Fruit fly (Drosophila melanogaster): ENCODE measurements around the gene Nf-YC.

Gene Nf-YC

dm6 chrX:6794190-6794589, 26.5 kb downstream of the Nf-YC start (continued):
- TF ChIP-seq dsx (GFP tag; optimal IDR thresholded peaks at IDR 0.05; ENCODE audit: poor library complexity, severe bottlenecking) = peak; percentile 21
- TF ChIP-seq Eip93F (GFP tag; optimal IDR thresholded peaks at IDR 0.05) = no peak
- TF ChIP-seq CG15336 (GFP tag; IDR thresholded peaks at IDR 0.05) = peak; percentile 86
- TF ChIP-seq CG10669 (GFP tag; optimal IDR thresholded peaks at IDR 0.05) = peak; percentile 65
- TF ChIP-seq salr (GFP tag; optimal IDR thresholded peaks at IDR 0.05) = peak; percentile 33 to 50
- peak; percentile 86 for TF ChIP-seq CG32006 (GFP tag; optimal IDR thresholded peaks at IDR 0.05)
- peak; percentile 85 for TF ChIP-seq pdm3 (GFP tag; optimal IDR thresholded peaks at IDR 0.05)
- no peak for TF ChIP-seq CG9139 (GFP tag; optimal IDR thresholded peaks at IDR 0.05)
- TF ChIP-seq CG34406 (GFP tag; optimal IDR thresholded peaks at IDR 0.05) = peak; percentile 44
- peak; percentile 93 for TF ChIP-seq Eip78C (GFP tag)
- TF ChIP-seq CG3919 (GFP tag; optimal IDR thresholded peaks at IDR 0.05) = peak; percentile 80
- TF ChIP-seq svp (GFP tag) = peak; percentile 80
- peak; percentile 50 for TF ChIP-seq Ets96B (tag; optimal IDR thresholded peaks at IDR 0.05)
- TF ChIP-seq spab (GFP tag; optimal IDR thresholded peaks at IDR 0.05) = peak; percentile 29
- peak; percentile 18 for TF ChIP-seq CG16779 (tag; optimal IDR thresholded peaks at IDR 0.05)

- TF ChIP-seq fd59A (GFP tag; optimal IDR thresholded peaks at IDR 0.05) (peak; percentile 42), dsx (GFP tag; optimal IDR thresholded peaks at IDR 0.05; ENCODE audit: poor library complexity, severe bottlenecking) (peak; percentile 38), CG1621 (tag; optimal IDR thresholded peaks at IDR 0.05) (peak; percentile 39), CG3919 (GFP tag; optimal IDR thresholded peaks at IDR 0.05) (peak; percentile 85), Hr39 (GFP tag; optimal IDR thresholded peaks at IDR 0.05) (peak; percentile 58), eg (GFP tag; IDR thresholded peaks at IDR 0.05) (peak; percentile 96), cyc (GFP tag; optimal IDR thresholded peaks at IDR 0.05) (peak; percentile 67), CG16779 (tag; optimal IDR thresholded peaks at IDR 0.05) (peak; percentile 43), CG11762 (GFP tag; optimal IDR thresholded peaks at IDR 0.05; ENCODE audit: insufficient read depth) (peak; percentile 52), topi (GFP tag; optimal IDR thresholded peaks at IDR 0.05) (peak; percentile 74), net (GFP tag; optimal IDR thresholded peaks at IDR 0.05) (peak; percentile 80), CG8319 (GFP tag; optimal IDR thresholded peaks at IDR 0.05) (peak; percentile 58), pdm3 (GFP tag; optimal IDR thresholded peaks at IDR 0.05) (peak; percentile 87), esn (GFP tag; optimal IDR thresholded peaks at IDR 0.05) (peak; percentile 56), acj6 (GFP tag; optimal IDR thresholded peaks at IDR 0.05) (peak; percentile 72), Hr4 (GFP tag; optimal IDR thresholded peaks at IDR 0.05) (peak; percentile 97), Met (GFP tag; optimal IDR thresholded peaks at IDR 0.05) (peak; percentile 62), CG10631 (GFP tag; optimal IDR thresholded peaks at IDR 0.05) (peak; percentile 71), Eip75B (GFP tag; optimal IDR thresholded peaks at IDR 0.05) (peak; percentile 75), CG34406 (GFP tag; optimal IDR thresholded peaks at IDR 0.05) (peak; percentile 56), CG9139 (GFP tag; optimal IDR thresholded peaks at IDR 0.05) (no peak), lz (GFP tag; optimal IDR thresholded peaks at IDR 0.05) (peak; percentile 69), CG6792 (GFP tag; optimal IDR thresholded peaks at IDR 0.05) (peak; percentile 66), Sox102F (GFP tag; optimal IDR thresholded peaks at IDR 0.05) (peak; percentile 59), svp (GFP tag) (peak; percentile 74), ss (GFP tag; optimal IDR thresholded peaks at IDR 0.05) (peak in 1 of 2 experiments; percentile 32), fkh (GFP tag; optimal IDR thresholded peaks at IDR 0.05) (no peak), Sox15 (GFP tag; optimal IDR thresholded peaks at IDR 0.05) (peak; percentile 45), spab (GFP tag; optimal IDR thresholded peaks at IDR 0.05) (peak; percentile 25), Gug (GFP tag; IDR thresholded peaks at IDR 0.05) (peak; percentile 92), dac (GFP tag; optimal IDR thresholded peaks at IDR 0.05) (peak; percentile 91), CG7368 (GFP tag; optimal IDR thresholded peaks at IDR 0.05) (peak; percentile 76), CG6163 (GFP tag; IDR thresholded peaks at IDR 0.05) (peak; percentile 90), Lpt (GFP tag; optimal IDR thresholded peaks at IDR 0.05) (peak; percentile 90), achi (GFP tag; optimal IDR thresholded peaks at IDR 0.05) (peak; percentile 80), OdsH (GFP tag; optimal IDR thresholded peaks at IDR 0.05) (peak; percentile 85), Ets21C (GFP tag; optimal IDR thresholded peaks at IDR 0.05) (peak; percentile 23), CG31627 (GFP tag; optimal IDR thresholded peaks at IDR 0.05) (peak; percentile 64), CG32006 (GFP tag; optimal IDR thresholded peaks at IDR 0.05) (peak; percentile 94), CG11294 (GFP tag; IDR thresholded peaks at IDR 0.05) (peak; percentile 86), CG6276 (GFP tag; optimal IDR thresholded peaks at IDR 0.05) (peak; percentile 88), Sox14 (GFP tag; optimal IDR thresholded peaks at IDR 0.05) (peak; percentile 76), fd85E (GFP tag; optimal IDR thresholded peaks at IDR 0.05) (peak; percentile 26)
Observed at dm6 chrX:6793390-6793789, 27.3 kb downstream of the Nf-YC start.
